Fruit fly (Drosophila melanogaster): ENCODE results near the gene Ras64B.

The Ras64B gene

DNA sequence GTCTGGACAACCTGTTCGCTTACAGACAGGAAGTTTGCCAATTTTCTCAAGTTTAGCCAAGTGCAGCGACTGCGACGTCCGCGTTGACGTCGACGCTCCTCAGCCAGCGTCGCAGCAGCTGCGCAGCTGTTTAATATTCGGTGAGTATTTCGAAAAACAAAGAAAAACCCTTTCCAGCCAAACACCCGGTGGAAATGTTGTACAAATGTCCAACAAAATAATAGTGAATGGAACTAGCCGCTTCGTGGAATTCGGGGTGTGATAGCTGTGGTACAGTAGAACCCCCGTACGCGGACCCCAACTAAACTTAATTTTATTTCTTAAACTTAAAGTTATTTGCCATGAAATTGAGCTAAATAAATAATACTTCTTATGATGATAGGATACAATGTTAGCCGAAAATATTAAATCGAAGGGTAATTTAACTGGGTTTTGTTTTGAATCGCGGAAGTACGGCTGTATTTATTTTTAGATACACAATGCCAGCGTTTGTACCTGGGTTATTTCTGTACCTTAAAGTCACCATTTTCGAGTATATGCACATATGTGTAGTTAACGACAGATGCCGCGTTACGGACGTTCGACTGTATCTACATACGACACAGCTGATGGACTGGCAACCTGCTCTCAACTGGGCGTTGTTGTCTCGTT, 29.9 kb upstream of the Ras64B start (continued):
- TF ChIP-seq Doc3 (GFP tag; IDR thresholded peaks at IDR 0.05; ENCODE audit: partially characterized antibody) (no peak), rib (GFP tag; IDR thresholded peaks at IDR 0.05) (no peak), CG15073 (GFP tag; optimal IDR thresholded peaks at IDR 0.05) (no peak), CG8281 (tag; optimal IDR thresholded peaks at IDR 0.05) (peak; percentile 45), disco-r (GFP tag; optimal IDR thresholded peaks at IDR 0.05) (no peak), sob (GFP tag; IDR thresholded peaks at IDR 0.05) (peak; percentile 65), lilli (GFP tag; optimal IDR thresholded peaks at IDR 0.05) (peak; percentile 80), CG4617 (GFP tag; optimal IDR thresholded peaks at IDR 0.05; ENCODE audit: borderline replicate concordance) (peak; percentile 0), trem (tag; optimal IDR thresholded peaks at IDR 0.05) (peak; percentile 62), tin (GFP tag; optimal IDR thresholded peaks at IDR 0.05) (peak; percentile 56), C15 (GFP tag; IDR thresholded peaks at IDR 0.05) (no peak), CG17359 (tag; optimal IDR thresholded peaks at IDR 0.05) (peak; percentile 73), grau (tag; optimal IDR thresholded peaks at IDR 0.05) (peak; percentile 97), CG10565 (GFP tag; optimal IDR thresholded peaks at IDR 0.05) (peak; percentile 2), pho (GFP tag; optimal IDR thresholded peaks at IDR 0.05) (no peak), ci (GFP tag; IDR thresholded peaks at IDR 0.05) (peak; percentile 78), CG13624 (GFP tag; optimal IDR thresholded peaks at IDR 0.05) (peak; percentile 56), Pdp1 (GFP tag; optimal IDR thresholded peaks at IDR 0.05) (peak; percentile 53 to 80), CG9437 (GFP tag; optimal IDR thresholded peaks at IDR 0.05) (peak; percentile 74), Dek (tag; optimal IDR thresholded peaks at IDR 0.05) (peak; percentile 64), CG4707 (GFP tag; optimal IDR thresholded peaks at IDR 0.05) (no peak), CG11560 (tag; IDR thresholded peaks at IDR 0.05) (no peak), CG13424 (tag; optimal IDR thresholded peaks at IDR 0.05) (peak; percentile 84), CG15269 (tag; optimal IDR thresholded peaks at IDR 0.05) (peak; percentile 85), CG3838 (GFP tag; optimal IDR thresholded peaks at IDR 0.05) (no peak), usp (GFP tag; optimal IDR thresholded peaks at IDR 0.05) (no peak), wdn (GFP tag; IDR thresholded peaks at IDR 0.05) (peak; percentile 63), tx (GFP tag; optimal IDR thresholded peaks at IDR 0.05) (peak; percentile 49), tap (tag; optimal IDR thresholded peaks at IDR 0.05) (peak; percentile 61), peb (GFP tag; IDR thresholded peaks at IDR 0.05) (no peak), CG7556 (GFP tag; optimal IDR thresholded peaks at IDR 0.05) (peak; percentile 87), aop (GFP tag; IDR thresholded peaks at IDR 0.05) (no peak), bowl (GFP tag; IDR thresholded peaks at IDR 0.05) (peak; percentile 47; the same call in 1 of the 2 replicates), CG11093 (GFP tag; IDR thresholded peaks at IDR 0.05) (peak; percentile 68; the same call in 1 of the 3 replicates), CG13894 (tag; optimal IDR thresholded peaks at IDR 0.05) (peak; percentile 6), p53 (GFP tag; optimal IDR thresholded peaks at IDR 0.05) (no peak), CG43689 (GFP tag; IDR thresholded peaks at IDR 0.05) (no peak), CG8765 (GFP tag; IDR thresholded peaks at IDR 0.05) (no peak), CG15696 (tag; optimal IDR thresholded peaks at IDR 0.05) (peak; percentile 51), CG9727 (GFP tag; optimal IDR thresholded peaks at IDR 0.05) (peak; percentile 80), seq (GFP tag; IDR thresholded peaks at IDR 0.05) (0 out of 2 replicates have a peak, but pooled peaks have one; percentile 30), Neu2 (GFP tag; optimal IDR thresholded peaks at IDR 0.05; ENCODE audit: borderline replicate concordance) (no peak), CG17829 (tag; optimal IDR thresholded peaks at IDR 0.05) (peak; percentile 74), CG7372 (GFP tag; IDR thresholded peaks at IDR 0.05) (0 out of 2 replicates have a peak, but pooled peaks have one; percentile 37), tll (GFP tag; optimal IDR thresholded peaks at IDR 0.05) (peak in 1 of 2 experiments; percentile 54), odd (GFP tag; optimal IDR thresholded peaks at IDR 0.05) (peak; percentile 74), luna (GFP tag; optimal IDR thresholded peaks at IDR 0.05) (no peak), CG18619 (GFP tag; optimal IDR thresholded peaks at IDR 0.05) (peak; percentile 72), Spps (tag; optimal IDR thresholded peaks at IDR 0.05) (peak; percentile 28), bbx (GFP tag; IDR thresholded peaks at IDR 0.05; ENCODE audit: partially characterized antibody) (no peak)

Data from whole organism, embryonic.